Fruit fly (Drosophila melanogaster) whole organism, prepupa: Measurements from ENCODE around the gene CG14020.

ENCODE experiments used
- CG10631 ChIP-seq: fragments of 200-800 bp; sonication (Bioruptor generic); optimal IDR thresholded peaks from 2 replicates; lab custom pipeline; 2016; ENCODE audit warnings: missing biosample characterization, missing genetic modification characterization
- CG11294 ChIP-seq: fragments of 200-800 bp; sonication (Bioruptor generic); IDR thresholded peaks from 2 replicates; pipeline ENCODE4 v1.3.6; 2022; ENCODE audit warnings: missing biosample characterization, missing genetic modification characterization
- CG11902 ChIP-seq: fragments of 200-800 bp; sonication (Bioruptor generic); optimal IDR thresholded peaks from 3 replicates; lab custom pipeline; 2016; ENCODE audit warnings: missing biosample characterization, missing genetic modification characterization
- CG15336 ChIP-seq: fragments of 200-800 bp; sonication (Bioruptor generic); IDR thresholded peaks from 2 replicates; pipeline ENCODE4 v1.3.6; 2022; ENCODE audit warnings: missing biosample characterization, missing genetic modification characterization
- CG1621 ChIP-seq: fragments of 200-800 bp; sonication (Bioruptor generic); optimal IDR thresholded peaks from 3 replicates; lab custom pipeline; 2018; ENCODE audit warnings: missing biosample characterization, mild to moderate bottlenecking, missing genetic modification characterization
- CG16779 ChIP-seq: fragments of 200-800 bp; sonication (Bioruptor generic); optimal IDR thresholded peaks from 3 replicates; lab custom pipeline; 2017; ENCODE audit warnings: missing biosample characterization, mild to moderate bottlenecking, missing genetic modification characterization
- CG3032 ChIP-seq: fragments of 200-800 bp; optimal IDR thresholded peaks from 2 replicates; lab custom pipeline; 2019; ENCODE audit warnings: missing biosample characterization, mild to moderate bottlenecking, missing genetic modification characterization, moderate library complexity
- CG31627 ChIP-seq: fragments of 200-800 bp; sonication (Bioruptor generic); optimal IDR thresholded peaks from 3 replicates; lab custom pipeline; 2016; ENCODE audit warnings: missing biosample characterization, missing genetic modification characterization
- CG32006 ChIP-seq: fragments of 200-800 bp; sonication (Bioruptor generic); optimal IDR thresholded peaks from 3 replicates; lab custom pipeline; 2017; ENCODE audit warnings: missing biosample characterization, mild to moderate bottlenecking, missing genetic modification characterization
- CG34406 ChIP-seq: fragments of 200-800 bp; sonication (Bioruptor generic); optimal IDR thresholded peaks from 3 replicates; lab custom pipeline; 2016; ENCODE audit warnings: missing biosample characterization, missing genetic modification characterization
- CG4318 ChIP-seq: fragments of 200-800 bp; sonication (Bioruptor generic); optimal IDR thresholded peaks from 3 replicates; lab custom pipeline; 2017; ENCODE audit warnings: missing biosample characterization, mild to moderate bottlenecking, missing genetic modification characterization
- CG6163 ChIP-seq: fragments of 200-800 bp; sonication (Bioruptor generic); IDR thresholded peaks from 3 replicates; pipeline ENCODE4 v1.3.6; 2022; ENCODE audit warnings: missing biosample characterization, missing genetic modification characterization
- CG6276 ChIP-seq: fragments of 200-800 bp; sonication (Bioruptor generic); optimal IDR thresholded peaks from 2 replicates; lab custom pipeline; 2017; ENCODE audit warnings: missing biosample characterization, mild to moderate bottlenecking, missing genetic modification characterization
- CG6792 ChIP-seq: fragments of 200-800 bp; sonication (Bioruptor generic); optimal IDR thresholded peaks from 3 replicates; lab custom pipeline; 2016; ENCODE audit warnings: missing biosample characterization, missing genetic modification characterization
- CG6808 ChIP-seq: fragments of 200-800 bp; sonication (Bioruptor generic); optimal IDR thresholded peaks from 3 replicates; lab custom pipeline; 2017; ENCODE audit warnings: missing biosample characterization, missing genetic modification characterization, mild to moderate bottlenecking, moderate library complexity, missing genetic modification reagents
- CG6854 ChIP-seq: fragments of 200-800 bp; sonication (Bioruptor generic); optimal IDR thresholded peaks from 2 replicates; lab custom pipeline; 2017; ENCODE audit warnings: missing biosample characterization, mild to moderate bottlenecking, missing genetic modification characterization
- CG8319 ChIP-seq: fragments of 200-800 bp; sonication (Bioruptor generic); optimal IDR thresholded peaks from 3 replicates; lab custom pipeline; 2016; ENCODE audit warnings: missing biosample characterization, missing genetic modification characterization
- CG8632 ChIP-seq: fragments of 200-800 bp; sonication (Bioruptor generic); optimal IDR thresholded peaks from 3 replicates; lab custom pipeline; 2016; ENCODE audit warnings: missing biosample characterization, missing genetic modification characterization
- CG9139 ChIP-seq: fragments of 200-800 bp; sonication (Bioruptor generic); optimal IDR thresholded peaks from 3 replicates; lab custom pipeline; 2017; ENCODE audit warnings: missing biosample characterization, mild to moderate bottlenecking, missing genetic modification characterization
- Eip75B ChIP-seq: fragments of 200-800 bp; sonication (Bioruptor generic); optimal IDR thresholded peaks from 3 replicates; lab custom pipeline; 2016; ENCODE audit warnings: missing biosample characterization, missing genetic modification characterization
- Eip78C ChIP-seq: fragments of 200-800 bp; sonication (Bioruptor generic); peaks from one replicate; lab custom pipeline; 2016; ENCODE audit warnings: missing biosample characterization, missing genetic modification characterization
- Ets21C ChIP-seq: fragments of 200-800 bp; sonication (Bioruptor generic); optimal IDR thresholded peaks from 3 replicates; lab custom pipeline; 2016; ENCODE audit warnings: missing biosample characterization, missing genetic modification characterization
- Ets96B ChIP-seq: fragments of 200-800 bp; optimal IDR thresholded peaks from 2 replicates; lab custom pipeline; 2019; ENCODE audit warnings: missing biosample characterization, mild to moderate bottlenecking, missing genetic modification characterization, moderate library complexity
- Gug ChIP-seq: fragments of 200-800 bp; sonication (Bioruptor generic); IDR thresholded peaks from 2 replicates; pipeline ENCODE4 v1.3.6; 2022; ENCODE audit warnings: missing biosample characterization, missing genetic modification characterization
- Hr39 ChIP-seq: fragments of 200-800 bp; sonication (Bioruptor generic); optimal IDR thresholded peaks from 2 replicates; lab custom pipeline; 2016; ENCODE audit warnings: missing biosample characterization, missing genetic modification characterization
- Lpt ChIP-seq: fragments of 200-800 bp; sonication (Bioruptor generic); optimal IDR thresholded peaks from 3 replicates; lab custom pipeline; 2016; ENCODE audit warnings: missing biosample characterization, missing genetic modification characterization
- Met ChIP-seq: fragments of 200-800 bp; sonication (Bioruptor generic); optimal IDR thresholded peaks from 3 replicates; lab custom pipeline; 2016; ENCODE audit warnings: missing biosample characterization, missing genetic modification characterization
- OdsH ChIP-seq: fragments of 200-800 bp; sonication (Bioruptor generic); optimal IDR thresholded peaks from 3 replicates; lab custom pipeline; 2016; ENCODE audit warnings: missing biosample characterization, missing genetic modification characterization
- Smox ChIP-seq: fragments of 200-800 bp; sonication (Bioruptor generic); optimal IDR thresholded peaks from 3 replicates; lab custom pipeline; 2016; ENCODE audit warnings: missing biosample characterization, missing genetic modification characterization
- Sox102F ChIP-seq: fragments of 200-800 bp; sonication (Bioruptor generic); optimal IDR thresholded peaks from 2 replicates; lab custom pipeline; 2016; ENCODE audit warnings: missing biosample characterization, mild to moderate bottlenecking, missing genetic modification characterization
- Sox14 ChIP-seq: fragments of 200-800 bp; sonication (Bioruptor generic); optimal IDR thresholded peaks from 3 replicates; lab custom pipeline; 2016; ENCODE audit warnings: missing biosample characterization, missing genetic modification characterization
- Sox15 ChIP-seq: fragments of 200-800 bp; sonication (Bioruptor generic); optimal IDR thresholded peaks from 3 replicates; lab custom pipeline; 2016; ENCODE audit warnings: missing biosample characterization, missing genetic modification characterization
- achi ChIP-seq: fragments of 200-800 bp; sonication (Bioruptor generic); optimal IDR thresholded peaks from 3 replicates; lab custom pipeline; 2016; ENCODE audit warnings: missing biosample characterization, missing genetic modification characterization
- cyc ChIP-seq: fragments of 200-800 bp; sonication (Bioruptor generic); optimal IDR thresholded peaks from 3 replicates; lab custom pipeline; 2016; ENCODE audit warnings: missing biosample characterization, missing genetic modification characterization
- dac ChIP-seq: fragments of 200-800 bp; sonication (Bioruptor generic); optimal IDR thresholded peaks from 2 replicates; lab custom pipeline; 2017; ENCODE audit warnings: missing biosample characterization, mild to moderate bottlenecking, missing genetic modification characterization
- dsx ChIP-seq: fragments of 200-800 bp; optimal IDR thresholded peaks from 3 replicates; lab custom pipeline; 2019; ENCODE audit warnings: missing biosample characterization, mild to moderate bottlenecking, missing genetic modification characterization, moderate library complexity; ENCODE audit not compliant: poor library complexity, severe bottlenecking
- esn ChIP-seq: fragments of 200-800 bp; sonication (Bioruptor generic); optimal IDR thresholded peaks from 2 replicates; lab custom pipeline; 2016; ENCODE audit warnings: missing biosample characterization, mild to moderate bottlenecking, missing genetic modification characterization, moderate library complexity
- fd85E ChIP-seq: fragments of 200-800 bp; sonication (Bioruptor generic); optimal IDR thresholded peaks from 3 replicates; lab custom pipeline; 2016; ENCODE audit warnings: missing biosample characterization, missing genetic modification characterization
- lz ChIP-seq: fragments of 200-800 bp; sonication (Bioruptor generic); optimal IDR thresholded peaks from 3 replicates; lab custom pipeline; 2016; ENCODE audit warnings: missing biosample characterization, missing genetic modification characterization
- pdm3 ChIP-seq: fragments of 200-800 bp; sonication (Bioruptor generic); optimal IDR thresholded peaks from 3 replicates; lab custom pipeline; 2016; ENCODE audit warnings: missing biosample characterization, missing genetic modification characterization
- salr ChIP-seq, 2 experiments: fragments of 200-800 bp; sonication (Bioruptor generic); optimal IDR thresholded peaks; 3 replicates each; lab custom pipeline; 2016 to 2018; ENCODE audit warnings: missing biosample characterization in 2 of 2, missing genetic modification characterization in 2 of 2, mild to moderate bottlenecking in 1 of 2
- spab ChIP-seq: fragments of 200-800 bp; sonication (Bioruptor generic); optimal IDR thresholded peaks from 2 replicates; lab custom pipeline; 2017; ENCODE audit warnings: missing biosample characterization, mild to moderate bottlenecking, missing genetic modification characterization, missing genetic modification reagents
- ss ChIP-seq, 2 experiments: fragments of 200-800 bp; sonication (Bioruptor generic); optimal IDR thresholded peaks; 2 replicates in 1 of 2; 3 replicates in 1 of 2; lab custom pipeline; 2017 to 2018; ENCODE audit warnings: mild to moderate bottlenecking in 2 of 2, missing biosample characterization in 2 of 2, missing genetic modification characterization in 2 of 2, moderate library complexity in 1 of 2
- svp ChIP-seq: fragments of 200-800 bp; sonication (Bioruptor generic); peaks from one replicate; lab custom pipeline; 2016; ENCODE audit warnings: missing biosample characterization, missing genetic modification characterization
- topi ChIP-seq: fragments of 200-800 bp; sonication (Bioruptor generic); optimal IDR thresholded peaks from 3 replicates; lab custom pipeline; 2016; ENCODE audit warnings: missing biosample characterization, missing genetic modification characterization
- vri ChIP-seq: fragments of 200-800 bp; sonication (Bioruptor generic); optimal IDR thresholded peaks from 3 replicates; lab custom pipeline; 2016; ENCODE audit warnings: missing biosample characterization, mild to moderate bottlenecking, missing genetic modification characterization

The CG14020 gene

DNA sequence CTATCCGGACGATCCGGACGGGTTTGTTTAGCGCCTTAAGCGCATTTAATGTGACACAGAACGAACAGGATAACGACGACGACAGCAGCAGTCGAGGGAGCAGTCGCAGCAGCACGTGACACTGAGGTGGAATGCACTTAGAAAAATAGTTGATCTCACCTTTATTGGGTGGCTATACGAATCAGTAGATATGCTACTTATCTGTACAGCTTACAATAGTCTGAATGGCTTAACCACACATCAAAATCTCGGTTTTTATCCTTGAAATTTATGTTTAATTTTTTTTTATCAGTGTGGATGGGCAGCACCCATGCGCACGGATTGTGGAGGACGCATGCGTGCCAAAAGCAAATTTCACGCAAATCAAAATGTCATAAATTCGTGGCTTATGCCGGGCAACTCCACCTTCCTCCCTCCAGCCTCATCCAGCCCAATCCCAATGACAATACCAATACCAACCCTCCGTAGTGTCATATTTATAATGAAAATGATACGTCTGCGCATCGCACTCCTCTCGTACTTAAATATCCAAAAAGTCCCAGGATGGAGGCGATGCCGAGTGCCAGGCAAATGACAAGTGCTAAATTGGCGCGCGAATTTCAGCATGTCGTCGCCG, 9.6 kb upstream of the CG14020 start (continued):
- no peak for TF ChIP-seq Ets21C (GFP tag; lab: Kevin White, UChicago)
- TF ChIP-seq topi (GFP tag; lab: Kevin White, UChicago), result no peak
- TF ChIP-seq Met (GFP tag; lab: Kevin White, UChicago), result no peak
- no peak for TF ChIP-seq pdm3
- TF ChIP-seq Sox102F (GFP tag; lab: Kevin White, UChicago), result no peak
- TF ChIP-seq Smox, result peak; percentile 12
- no peak for TF ChIP-seq CG9139 (GFP tag; lab: Kevin White, UChicago)
- TF ChIP-seq CG16779 (tag; lab: Kevin White, UChicago), result no peak
- TF ChIP-seq, all 60 proteins: peak for 16

DNA sequence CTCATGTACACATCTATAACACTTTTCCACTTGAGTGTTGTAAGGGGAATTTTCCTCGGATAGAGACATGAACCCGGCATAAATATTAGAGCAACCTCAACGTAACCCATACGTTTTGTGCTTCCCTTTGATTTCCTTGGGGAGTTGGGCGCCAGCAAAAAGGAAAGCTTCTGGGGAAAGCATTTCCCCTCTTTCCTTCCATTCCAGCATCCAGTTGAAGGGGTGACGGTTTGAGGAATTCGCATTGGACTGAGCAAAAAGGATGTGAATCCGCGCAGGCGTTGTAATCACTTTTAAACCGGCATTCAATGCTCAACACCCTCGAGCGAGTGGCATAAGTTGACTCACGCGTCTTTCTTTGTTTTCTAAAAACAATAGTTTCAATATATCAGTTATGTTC, 2.6 kb upstream of the CG14020 start:
- TF ChIP-seq CG8319 (GFP tag; lab: Kevin White, UChicago) (no peak), dac (GFP tag; lab: Kevin White, UChicago) (no peak), dsx (GFP tag; lab: Kevin White, UChicago) (no peak), ss (GFP tag; optimal IDR thresholded peaks at IDR 0.05; lab: Kevin White, UChicago) (no peak), svp (GFP tag; lab: Kevin White, UChicago) (no peak), fd85E (no peak), CG4318 (GFP tag; lab: Kevin White, UChicago) (no peak), CG6808 (no peak), salr (GFP tag; optimal IDR thresholded peaks at IDR 0.05; lab: Kevin White, UChicago) (no peak), Smox (no peak), achi (no peak), Ets21C (GFP tag; lab: Kevin White, UChicago) (no peak), vri (GFP tag; lab: Kevin White, UChicago) (no peak), CG16779 (tag; lab: Kevin White, UChicago) (no peak), Lpt (GFP tag; lab: Kevin White, UChicago) (no peak), CG8632 (GFP tag; lab: Kevin White, UChicago) (no peak), Eip75B (no peak), spab (no peak), Ets96B (no peak), Eip78C (GFP tag; lab: Kevin White, UChicago) (no peak)

DNA sequence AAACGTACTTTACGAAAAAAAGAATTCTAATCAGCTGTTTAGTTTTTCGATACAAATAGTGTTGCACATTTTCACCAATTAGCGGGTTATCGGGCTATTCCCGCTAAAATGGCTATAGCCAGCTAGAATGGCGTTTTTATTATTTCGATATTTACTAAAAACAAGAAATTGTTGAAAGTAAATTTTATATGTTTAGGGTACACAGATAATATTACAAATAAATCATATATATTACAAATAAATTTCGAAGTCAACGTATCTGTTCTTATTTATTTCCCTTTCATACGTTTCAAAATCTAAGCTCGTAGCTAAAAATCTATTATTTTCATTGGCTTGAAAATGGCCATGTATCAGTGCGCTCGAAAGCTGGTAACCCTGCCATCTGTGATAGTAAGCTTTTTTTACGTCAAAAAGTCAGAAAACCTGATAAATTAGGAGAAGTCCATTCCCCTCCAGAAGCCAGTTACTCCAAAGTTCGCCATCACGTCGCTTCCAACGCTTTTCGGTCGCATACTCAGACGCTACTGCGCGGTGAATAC, 2.4 kb downstream of the CG14020 start, which contains the start of the genes CG7382 and cl:
Gene CG7382, minus strand, starts transcription at position 51 of the 539 bp plus-strand sequence.
Gene cl, plus strand, starts transcription at position 290 of the 539 bp plus-strand sequence.
- TF ChIP-seq ss (GFP tag; optimal IDR thresholded peaks at IDR 0.05; lab: Kevin White, UChicago) (peak in 1 of 2 experiments; percentile 30), CG11902 (GFP tag; lab: Kevin White, UChicago) (peak; percentile 9), pdm3 (no peak), CG31627 (GFP tag; lab: Kevin White, UChicago) (peak; percentile 16), lz (GFP tag; lab: Kevin White, UChicago) (peak; percentile 48), dac (GFP tag; lab: Kevin White, UChicago) (no peak), CG32006 (GFP tag; lab: Kevin White, UChicago) (peak; percentile 44), CG6163 (GFP tag; lab: Robert Waterston, UW) (no peak), CG10631 (GFP tag; lab: Kevin White, UChicago) (peak; percentile 38), CG6792 (peak; percentile 9), Sox14 (GFP tag; lab: Kevin White, UChicago) (peak; percentile 33), CG11294 (no peak), dsx (GFP tag; lab: Kevin White, UChicago) (peak; percentile 2), CG6854 (GFP tag; lab: Kevin White, UChicago) (no peak), OdsH (peak; percentile 31), CG6808 (peak; percentile 22), Sox15 (peak; percentile 20), CG3032 (tag; lab: Kevin White, UChicago) (peak; percentile 64), topi (GFP tag; lab: Kevin White, UChicago) (peak; percentile 17), esn (peak; percentile 7), fd85E (no peak), cyc (GFP tag; lab: Kevin White, UChicago) (peak; percentile 35), Gug (GFP tag; lab: Robert Waterston, UW) (no peak), Eip75B (peak; percentile 25), CG6276 (GFP tag; lab: Kevin White, UChicago) (no peak), Eip78C (GFP tag; lab: Kevin White, UChicago) (no peak), Ets96B (peak; percentile 27), CG1621 (peak; percentile 19), CG34406 (GFP tag; lab: Kevin White, UChicago) (peak; percentile 1), CG15336 (GFP tag; lab: Robert Waterston, UW) (no peak), Hr39 (GFP tag; lab: Kevin White, UChicago) (peak; percentile 38), achi (peak; percentile 48)
